Comparison of ENCODE assay signal across 1 fruit fly cellular context in genomic region chr3R:11617363-11617762, dm6.
TF ChIP-seq lines count a peak whose summit lies in the region.

No protein-coding gene starts in this region.

TF ChIP-seq in whole organism, embryonic, 481 proteins besides CTCF, POLR2A, EP300 and RAD21 (continued from another document and continues in another):
- no peak for TF ChIP-seq CG4404 (GFP tag; IDR thresholded peaks at IDR 0.05; lab: Robert Waterston, UW)
- no peak for TF ChIP-seq dati (GFP tag; IDR thresholded peaks at IDR 0.05; lab: Robert Waterston, UW)
- peak; percentile 25 for TF ChIP-seq PHDP (tag; optimal IDR thresholded peaks at IDR 0.05; lab: Kevin White, UChicago)
- no peak for TF ChIP-seq CG11695 (GFP tag; IDR thresholded peaks at IDR 0.05; lab: Robert Waterston, UW)
- no peak for TF ChIP-seq Ets97D (GFP tag; optimal IDR thresholded peaks at IDR 0.05; lab: Kevin White, UChicago)
- no peak for TF ChIP-seq kay (GFP tag; optimal IDR thresholded peaks at IDR 0.05; lab: Kevin White, UChicago)
- no peak for TF ChIP-seq NC2β (GFP tag; optimal IDR thresholded peaks at IDR 0.05; lab: Kevin White, UChicago)
- TF ChIP-seq Sry-β (GFP tag; optimal IDR thresholded peaks at IDR 0.05; lab: Kevin White, UChicago): no peak
- peak; percentile 48 for TF ChIP-seq croc (GFP tag; conservative IDR thresholded peaks at IDR 0.05; lab: Robert Waterston, UW)
- no peak for TF ChIP-seq sisA (GFP tag; IDR thresholded peaks at IDR 0.05; lab: Robert Waterston, UW)
- TF ChIP-seq kni (GFP tag; optimal IDR thresholded peaks at IDR 0.05; lab: Kevin White, UChicago): no peak
- no peak for TF ChIP-seq fu2 (GFP tag; optimal IDR thresholded peaks at IDR 0.05; lab: Kevin White, UChicago)
- TF ChIP-seq Nf-YC (tag; optimal IDR thresholded peaks at IDR 0.05; lab: Kevin White, UChicago): no peak
- no peak for TF ChIP-seq trh (GFP tag; optimal IDR thresholded peaks at IDR 0.05; lab: Kevin White, UChicago)
- TF ChIP-seq CG7786 (GFP tag; optimal IDR thresholded peaks at IDR 0.05; lab: Kevin White, UChicago): no peak
- TF ChIP-seq CG8089 (GFP tag; optimal IDR thresholded peaks at IDR 0.05; lab: Kevin White, UChicago): peak; percentile 5
- TF ChIP-seq CG8359 (GFP tag; optimal IDR thresholded peaks at IDR 0.05; lab: Kevin White, UChicago; ENCODE audit: borderline replicate concordance): no peak
- TF ChIP-seq fd96Cb (tag; optimal IDR thresholded peaks at IDR 0.05; lab: Kevin White, UChicago): peak; percentile 46
- TF ChIP-seq CG9797 (GFP tag; optimal IDR thresholded peaks at IDR 0.05; lab: Kevin White, UChicago): no peak
- no peak for TF ChIP-seq CG11456 (GFP tag; IDR thresholded peaks at IDR 0.05; lab: Robert Waterston, UW)
- no peak for TF ChIP-seq tgo (GFP tag; IDR thresholded peaks at IDR 0.05; lab: Robert Waterston, UW)
- no peak for TF ChIP-seq gro (GFP tag; optimal IDR thresholded peaks at IDR 0.05; lab: Kevin White, UChicago)
- no peak for TF ChIP-seq CG2199 (GFP tag; IDR thresholded peaks at IDR 0.05; lab: Robert Waterston, UW)
- no peak for TF ChIP-seq CG12299 (tag; optimal IDR thresholded peaks at IDR 0.05; lab: Kevin White, UChicago)
- no peak for TF ChIP-seq lab (GFP tag; optimal IDR thresholded peaks at IDR 0.05; lab: Kevin White, UChicago)
- TF ChIP-seq Elba2 (GFP tag; optimal IDR thresholded peaks at IDR 0.05; lab: Kevin White, UChicago): no peak
- TF ChIP-seq sob (GFP tag; IDR thresholded peaks at IDR 0.05; lab: Robert Waterston, UW): no peak
- peak; percentile 81 for TF ChIP-seq CG10979 (tag; optimal IDR thresholded peaks at IDR 0.05; lab: Kevin White, UChicago)
- peak; percentile 55 for TF ChIP-seq D19A (tag; optimal IDR thresholded peaks at IDR 0.05; lab: Kevin White, UChicago)
- no peak for TF ChIP-seq B-H2 (GFP tag; optimal IDR thresholded peaks at IDR 0.05; lab: Kevin White, UChicago)
- peak; percentile 49 for TF ChIP-seq Med (GFP tag; lab: Kevin White, UChicago)
- no peak for TF ChIP-seq CG18764 (GFP tag; optimal IDR thresholded peaks at IDR 0.05; lab: Kevin White, UChicago)
- no peak for TF ChIP-seq CG18011 (GFP tag; optimal IDR thresholded peaks at IDR 0.05; lab: Kevin White, UChicago)
- no peak for TF ChIP-seq inv (GFP tag; IDR thresholded peaks at IDR 0.05; lab: Robert Waterston, UW; ENCODE audit: partially characterized antibody)
- TF ChIP-seq nmo (GFP tag; optimal IDR thresholded peaks at IDR 0.05; lab: Kevin White, UChicago): peak; percentile 60
- peak; percentile 33 for TF ChIP-seq Spps (tag; optimal IDR thresholded peaks at IDR 0.05; lab: Kevin White, UChicago)
- no peak for TF ChIP-seq Dad (GFP tag; optimal IDR thresholded peaks at IDR 0.05; lab: Kevin White, UChicago)
- no peak for TF ChIP-seq Opbp (GFP tag; IDR thresholded peaks at IDR 0.05; lab: Robert Waterston, UW; ENCODE audit: partially characterized antibody)
- peak; percentile 13; the same call in 1 of the 2 replicates for TF ChIP-seq chm (GFP tag; IDR thresholded peaks at IDR 0.05; lab: Robert Waterston, UW)
- TF ChIP-seq Side (GFP tag; optimal IDR thresholded peaks at IDR 0.05; lab: Kevin White, UChicago): no peak
- no peak for TF ChIP-seq CG14965 (GFP tag; optimal IDR thresholded peaks at IDR 0.05; lab: Kevin White, UChicago; ENCODE audit: borderline replicate concordance)
- no peak for TF ChIP-seq Stat92E (GFP tag; optimal IDR thresholded peaks at IDR 0.05; lab: Kevin White, UChicago)
- no peak for TF ChIP-seq sug (tag; optimal IDR thresholded peaks at IDR 0.05; lab: Kevin White, UChicago)
- TF ChIP-seq CG15514 (GFP tag; optimal IDR thresholded peaks at IDR 0.05; lab: Kevin White, UChicago): no peak
- no peak for TF ChIP-seq CG4707 (GFP tag; optimal IDR thresholded peaks at IDR 0.05; lab: Kevin White, UChicago)
- peak; percentile 42 for TF ChIP-seq grau (tag; optimal IDR thresholded peaks at IDR 0.05; lab: Kevin White, UChicago)
- no peak for TF ChIP-seq pfk (GFP tag; optimal IDR thresholded peaks at IDR 0.05; lab: Kevin White, UChicago)
- TF ChIP-seq CG30403 (GFP tag; optimal IDR thresholded peaks at IDR 0.05; lab: Kevin White, UChicago): peak; percentile 45
- no peak for TF ChIP-seq NfI (GFP tag; optimal IDR thresholded peaks at IDR 0.05; lab: Kevin White, UChicago)
- no peak for TF ChIP-seq CG7372 (GFP tag; IDR thresholded peaks at IDR 0.05; lab: Robert Waterston, UW)
- no peak for TF ChIP-seq CG9817 (tag; optimal IDR thresholded peaks at IDR 0.05; lab: Kevin White, UChicago)
- TF ChIP-seq mld (GFP tag; IDR thresholded peaks at IDR 0.05; lab: Robert Waterston, UW; ENCODE audit: partially characterized antibody): no peak
- TF ChIP-seq CG6254 (GFP tag; optimal IDR thresholded peaks at IDR 0.05; lab: Kevin White, UChicago): peak; percentile 60
- TF ChIP-seq oc (tag; optimal IDR thresholded peaks at IDR 0.05; lab: Kevin White, UChicago): peak; percentile 39
- TF ChIP-seq repo (GFP tag; optimal IDR thresholded peaks at IDR 0.05; lab: Kevin White, UChicago): no peak
- TF ChIP-seq CG13123 (GFP tag; optimal IDR thresholded peaks at IDR 0.05; lab: Kevin White, UChicago): no peak
- TF ChIP-seq CG15479 (GFP tag; optimal IDR thresholded peaks at IDR 0.05; lab: Kevin White, UChicago): no peak
- peak; percentile 39; the same call in 1 of the 2 replicates for TF ChIP-seq CG6689 (GFP tag; IDR thresholded peaks at IDR 0.05; lab: Robert Waterston, UW)
- TF ChIP-seq grn (GFP tag; optimal IDR thresholded peaks at IDR 0.05; lab: Kevin White, UChicago): no peak
- no peak for TF ChIP-seq nau (GFP tag; optimal IDR thresholded peaks at IDR 0.05; lab: Kevin White, UChicago)
- TF ChIP-seq yki (optimal IDR thresholded peaks at IDR 0.05; lab: Kevin White, UChicago): no peak
- TF ChIP-seq CG12071 (GFP tag; optimal IDR thresholded peaks at IDR 0.05; lab: Kevin White, UChicago): no peak
- TF ChIP-seq Sox100B (GFP tag; optimal IDR thresholded peaks at IDR 0.05; lab: Kevin White, UChicago): no peak
- TF ChIP-seq row (GFP tag; IDR thresholded peaks at IDR 0.05; lab: Robert Waterston, UW): peak; percentile 38; the same call in 2 of the 3 replicates
- no peak for TF ChIP-seq CG10543 (GFP tag; optimal IDR thresholded peaks at IDR 0.05; lab: Kevin White, UChicago)
- TF ChIP-seq Ada2b (GFP tag; IDR thresholded peaks at IDR 0.05; lab: Robert Waterston, UW): no peak
- TF ChIP-seq Lhr (GFP tag; optimal IDR thresholded peaks at IDR 0.05; lab: Kevin White, UChicago): no peak
- TF ChIP-seq HLH4C (GFP tag; IDR thresholded peaks at IDR 0.05; lab: Robert Waterston, UW; ENCODE audit: partially characterized antibody): no peak
- no peak for TF ChIP-seq cas (GFP tag; IDR thresholded peaks at IDR 0.05; lab: Robert Waterston, UW)
- no peak for TF ChIP-seq CG7271 (tag; optimal IDR thresholded peaks at IDR 0.05; lab: Kevin White, UChicago)
- no peak for TF ChIP-seq lmd (GFP tag; IDR thresholded peaks at IDR 0.05; lab: Robert Waterston, UW)
- TF ChIP-seq psq (GFP tag; optimal IDR thresholded peaks at IDR 0.05; lab: Kevin White, UChicago): no peak
- no peak for TF ChIP-seq vnd (GFP tag; IDR thresholded peaks at IDR 0.05; lab: Robert Waterston, UW; ENCODE audit: partially characterized antibody)
- no peak for TF ChIP-seq BEAF-32 (GFP tag; optimal IDR thresholded peaks at IDR 0.05; lab: Kevin White, UChicago)
- TF ChIP-seq Oaz (GFP tag; IDR thresholded peaks at IDR 0.05; lab: Robert Waterston, UW): no peak
- TF ChIP-seq Chrac-16 (GFP tag; optimal IDR thresholded peaks at IDR 0.05; lab: Kevin White, UChicago): peak; percentile 18
- TF ChIP-seq dmrt99B (tag; optimal IDR thresholded peaks at IDR 0.05; lab: Kevin White, UChicago): peak; percentile 36
- TF ChIP-seq Rx (GFP tag; IDR thresholded peaks at IDR 0.05; lab: Robert Waterston, UW): no peak
- no peak for TF ChIP-seq MTF-1 (GFP tag; optimal IDR thresholded peaks at IDR 0.05; lab: Kevin White, UChicago; ENCODE audit: borderline replicate concordance)
- TF ChIP-seq fru (optimal IDR thresholded peaks at IDR 0.05; lab: Kevin White, UChicago): no peak
- TF ChIP-seq eve (GFP tag; optimal IDR thresholded peaks at IDR 0.05; lab: Kevin White, UChicago): no peak
- TF ChIP-seq H2.0 (GFP tag; IDR thresholded peaks at IDR 0.05; lab: Robert Waterston, UW): 0 out of 2 replicates have a peak, but pooled peaks have one; percentile 10
- TF ChIP-seq gcm (GFP tag; optimal IDR thresholded peaks at IDR 0.05; lab: Kevin White, UChicago): peak; percentile 16
- no peak for TF ChIP-seq HLH54F (GFP tag; optimal IDR thresholded peaks at IDR 0.05; lab: Kevin White, UChicago)
- TF ChIP-seq CG13894 (tag; optimal IDR thresholded peaks at IDR 0.05; lab: Kevin White, UChicago): no peak
- no peak for TF ChIP-seq CG2889 (GFP tag; IDR thresholded peaks at IDR 0.05; lab: Robert Waterston, UW)
- TF ChIP-seq mam (GFP tag; optimal IDR thresholded peaks at IDR 0.05; lab: Kevin White, UChicago): no peak
- TF ChIP-seq GATAe (GFP tag; conservative IDR thresholded peaks at IDR 0.05; lab: Robert Waterston, UW): no peak
- peak; percentile 54 for TF ChIP-seq CG33557 (GFP tag; optimal IDR thresholded peaks at IDR 0.05; lab: Kevin White, UChicago)
- no peak for TF ChIP-seq ro (GFP tag; IDR thresholded peaks at IDR 0.05; lab: Robert Waterston, UW)
- no peak for TF ChIP-seq eyg (GFP tag; optimal IDR thresholded peaks at IDR 0.05; lab: Kevin White, UChicago)
- no peak for TF ChIP-seq CG12104 (GFP tag; optimal IDR thresholded peaks at IDR 0.05; lab: Kevin White, UChicago)
- TF ChIP-seq Taf1 (GFP tag; IDR thresholded peaks at IDR 0.05; lab: Robert Waterston, UW): no peak
- no peak for TF ChIP-seq disco-r (GFP tag; optimal IDR thresholded peaks at IDR 0.05; lab: Kevin White, UChicago)
- peak; percentile 72 for TF ChIP-seq CG17829 (tag; optimal IDR thresholded peaks at IDR 0.05; lab: Kevin White, UChicago)
- no peak for TF ChIP-seq salm (tag; optimal IDR thresholded peaks at IDR 0.05; lab: Kevin White, UChicago)
- TF ChIP-seq Blimp-1 (GFP tag; optimal IDR thresholded peaks at IDR 0.05; lab: Kevin White, UChicago): peak; percentile 72
- no peak for TF ChIP-seq CG43689 (GFP tag; IDR thresholded peaks at IDR 0.05; lab: Robert Waterston, UW)
- no peak for TF ChIP-seq CG7928 (GFP tag; optimal IDR thresholded peaks at IDR 0.05; lab: Kevin White, UChicago)
- no peak for TF ChIP-seq CG1832 (GFP tag; optimal IDR thresholded peaks at IDR 0.05; lab: Kevin White, UChicago)
- TF ChIP-seq Dip2 (GFP tag; IDR thresholded peaks at IDR 0.05; lab: Robert Waterston, UW): no peak
- no peak for TF ChIP-seq CG3281 (GFP tag; optimal IDR thresholded peaks at IDR 0.05; lab: Kevin White, UChicago)
- TF ChIP-seq Sin3A (optimal IDR thresholded peaks at IDR 0.05; lab: Kevin White, UChicago): no peak
- no peak for TF ChIP-seq CG13296 (GFP tag; optimal IDR thresholded peaks at IDR 0.05; lab: Kevin White, UChicago)
- no peak for TF ChIP-seq sima (GFP tag; optimal IDR thresholded peaks at IDR 0.05; lab: Kevin White, UChicago)
- TF ChIP-seq CG7556 (GFP tag; optimal IDR thresholded peaks at IDR 0.05; lab: Kevin White, UChicago): peak; percentile 49
- TF ChIP-seq cad (GFP tag; optimal IDR thresholded peaks at IDR 0.05; lab: Kevin White, UChicago): no peak
- peak; percentile 29 for TF ChIP-seq CG12236 (GFP tag; optimal IDR thresholded peaks at IDR 0.05; lab: Kevin White, UChicago)
- TF ChIP-seq CG1603 (tag; optimal IDR thresholded peaks at IDR 0.05; lab: Kevin White, UChicago): peak; percentile 58
- TF ChIP-seq Fer3 (tag; optimal IDR thresholded peaks at IDR 0.05; lab: Kevin White, UChicago): no peak
- no peak for TF ChIP-seq Hand (GFP tag; optimal IDR thresholded peaks at IDR 0.05; lab: Kevin White, UChicago)
- TF ChIP-seq run (tag; optimal IDR thresholded peaks at IDR 0.05; lab: Kevin White, UChicago): no peak
- no peak for TF ChIP-seq CG10959 (GFP tag; IDR thresholded peaks at IDR 0.05; lab: Robert Waterston, UW)
- TF ChIP-seq nerfin-1 (tag; optimal IDR thresholded peaks at IDR 0.05; lab: Kevin White, UChicago): peak; percentile 17
- no peak for TF ChIP-seq fd64A (GFP tag; optimal IDR thresholded peaks at IDR 0.05; lab: Kevin White, UChicago)
- TF ChIP-seq CG16813 (GFP tag; IDR thresholded peaks at IDR 0.05; lab: Robert Waterston, UW; ENCODE audit: partially characterized antibody): no peak
- peak; percentile 4 for TF ChIP-seq CG12219 (GFP tag; optimal IDR thresholded peaks at IDR 0.05; lab: Kevin White, UChicago)
- no peak for TF ChIP-seq CG10147 (GFP tag; optimal IDR thresholded peaks at IDR 0.05; lab: Kevin White, UChicago)
- no peak for TF ChIP-seq ttk (GFP tag; IDR thresholded peaks at IDR 0.05; lab: Robert Waterston, UW)
- TF ChIP-seq dysf (GFP tag; IDR thresholded peaks at IDR 0.05; lab: Robert Waterston, UW): no peak
- TF ChIP-seq CG7839 (tag; optimal IDR thresholded peaks at IDR 0.05; lab: Kevin White, UChicago): peak; percentile 55
- no peak for TF ChIP-seq CG6683 (GFP tag; optimal IDR thresholded peaks at IDR 0.05; lab: Kevin White, UChicago)
- no peak for TF ChIP-seq bigmax (GFP tag; optimal IDR thresholded peaks at IDR 0.05; lab: Kevin White, UChicago)
- TF ChIP-seq CG8924 (tag; optimal IDR thresholded peaks at IDR 0.05; lab: Kevin White, UChicago): peak; percentile 46
- peak; percentile 10 for TF ChIP-seq CG6813 (GFP tag; optimal IDR thresholded peaks at IDR 0.05; lab: Kevin White, UChicago)
- TF ChIP-seq Pdp1 (GFP tag; optimal IDR thresholded peaks at IDR 0.05; lab: Kevin White, UChicago): peak in 1 of 2 experiments; percentile 12
- TF ChIP-seq CG2116 (GFP tag; optimal IDR thresholded peaks at IDR 0.05; lab: Kevin White, UChicago): no peak
- no peak for TF ChIP-seq CG13287 (GFP tag; IDR thresholded peaks at IDR 0.05; lab: Robert Waterston, UW; ENCODE audit: partially characterized antibody)
- TF ChIP-seq CG4282 (GFP tag; optimal IDR thresholded peaks at IDR 0.05; lab: Kevin White, UChicago): no peak
- no peak for TF ChIP-seq D19B (GFP tag; optimal IDR thresholded peaks at IDR 0.05; lab: Kevin White, UChicago)
- TF ChIP-seq ham (GFP tag; IDR thresholded peaks at IDR 0.05; lab: Robert Waterston, UW): no peak
- TF ChIP-seq CG5245 (GFP tag; optimal IDR thresholded peaks at IDR 0.05; lab: Kevin White, UChicago): peak; percentile 16
- TF ChIP-seq Lim3 (GFP tag; IDR thresholded peaks at IDR 0.05; lab: Robert Waterston, UW): no peak
- TF ChIP-seq Kr (GFP tag; optimal IDR thresholded peaks at IDR 0.05; lab: Kevin White, UChicago): no peak
- TF ChIP-seq zf30C (GFP tag; optimal IDR thresholded peaks at IDR 0.05; lab: Kevin White, UChicago): peak; percentile 77
- TF ChIP-seq gsb-n (tag; optimal IDR thresholded peaks at IDR 0.05; lab: Kevin White, UChicago): peak; percentile 70
- peak; percentile 52 for TF ChIP-seq CG2875 (GFP tag; optimal IDR thresholded peaks at IDR 0.05; lab: Kevin White, UChicago)
- no peak for TF ChIP-seq da (GFP tag; optimal IDR thresholded peaks at IDR 0.05; lab: Kevin White, UChicago)
